Worm (Caenorhabditis elegans) whole organism, L4 larva: Measurements from ENCODE around the gene Y39C12A.9.

Experiments used
- F26F4.8 ChIP-seq: fragments of 200-800 bp; sonication (Bioruptor generic); conservative IDR thresholded peaks from 2 replicates; pipeline ENCODE4 v1.3.6; 2022; ENCODE audit warnings: missing genetic modification characterization, missing compliant biosample characterization
- F44E2.7 ChIP-seq: fragments of 200-800 bp; sonication (Bioruptor generic); IDR thresholded peaks from 2 replicates; pipeline ENCODE4 v2.1.2; 2022; ENCODE audit warnings: missing genetic modification characterization, missing compliant biosample characterization
- F49E8.2 ChIP-seq: sonication (generic microtip); optimal IDR thresholded peaks from 2 replicates; lab custom pipeline; 2016; ENCODE audit warnings: missing compliant biosample characterization, mild to moderate bottlenecking, missing genetic modification characterization, borderline replicate concordance
- R02D3.7 ChIP-seq: fragments of 150-350 bp; sonication (generic microtip); optimal IDR thresholded peaks from 3 replicates; lab custom pipeline; 2014; ENCODE audit warnings: missing biosample characterization, missing genetic modification characterization
- ZK337.2 ChIP-seq: fragments of 200-800 bp; sonication (Bioruptor generic); IDR thresholded peaks from 2 replicates; pipeline ENCODE4 v1.3.6; 2022; ENCODE audit warnings: missing genetic modification reagents, missing genetic modification characterization, missing compliant biosample characterization
- ZK546.5 ChIP-seq, 2 experiments: sonication (generic microtip); optimal IDR thresholded peaks; 2 replicates each; lab custom pipeline; 2017; ENCODE audit warnings: missing biosample characterization in 2 of 2, missing genetic modification characterization in 2 of 2
- ama-1 ChIP-seq: fragments of 150-350 bp; optimal IDR thresholded peaks from 2 replicates; lab custom pipeline; 2014; ENCODE audit warnings: inconsistent platforms, mixed read lengths
- arid-1 ChIP-seq: fragments of 200-800 bp; sonication (Bioruptor generic); conservative IDR thresholded peaks from 2 replicates; pipeline ENCODE4 v1.3.6; 2022; ENCODE audit warnings: missing genetic modification reagents, missing genetic modification characterization, missing compliant biosample characterization
- attf-4 ChIP-seq: sonication (generic microtip); optimal IDR thresholded peaks from 3 replicates; lab custom pipeline; 2017; ENCODE audit warnings: missing biosample characterization, missing genetic modification characterization
- ceh-28 ChIP-seq: fragments of 150-350 bp; optimal IDR thresholded peaks from 2 replicates; lab custom pipeline; 2014; ENCODE audit warnings: missing biosample characterization, missing genetic modification reagents, missing genetic modification characterization
- ceh-32 ChIP-seq: sonication (generic microtip); optimal IDR thresholded peaks from 2 replicates; lab custom pipeline; 2016; ENCODE audit warnings: mild to moderate bottlenecking, missing genetic modification characterization, missing compliant biosample characterization; ENCODE audit not compliant: poor library complexity
- ctbp-1 ChIP-seq: fragments of 200-800 bp; sonication (Bioruptor generic); IDR thresholded peaks from 2 replicates; pipeline ENCODE4 v1.3.6; 2022; ENCODE audit warnings: missing genetic modification reagents, missing genetic modification characterization, missing compliant biosample characterization
- daf-16 ChIP-seq, 3 experiments: sonication (generic microtip); optimal IDR thresholded peaks; 2 replicates each; lab custom pipeline; 2016 to 2017; ENCODE audit warnings: missing genetic modification characterization in 3 of 3, missing genetic modification reagents in 3 of 3, mild to moderate bottlenecking in 2 of 3, missing compliant biosample characterization in 2 of 3, missing biosample characterization in 1 of 3, moderate library complexity in 1 of 3
- daf-19 ChIP-seq: fragments of 200-800 bp; sonication (Bioruptor generic); conservative IDR thresholded peaks from 2 replicates; pipeline ENCODE4 v1.3.6; 2022; ENCODE audit warnings: missing genetic modification characterization, missing compliant biosample characterization
- daf-8 ChIP-seq: fragments of 200-800 bp; sonication (Bioruptor generic); IDR thresholded peaks from 2 replicates; pipeline ENCODE4 v1.3.6; 2022; ENCODE audit warnings: missing genetic modification characterization, missing compliant biosample characterization
- dmd-6 ChIP-seq: fragments of 200-800 bp; sonication (Bioruptor generic); IDR thresholded peaks from 2 replicates; pipeline ENCODE4 v1.3.6; 2022; ENCODE audit warnings: missing genetic modification reagents, missing genetic modification characterization, missing compliant biosample characterization
- dmd-8 ChIP-seq: fragments of 200-800 bp; sonication (Bioruptor generic); IDR thresholded peaks from 2 replicates; pipeline ENCODE4 v1.3.6; 2022; ENCODE audit warnings: missing genetic modification characterization, missing compliant biosample characterization
- dpl-1 ChIP-seq: fragments of 150-350 bp; optimal IDR thresholded peaks from 2 replicates; lab custom pipeline; 2014; ENCODE audit warnings: missing biosample characterization, missing genetic modification reagents, missing genetic modification characterization
- dve-1 ChIP-seq: sonication (generic microtip); optimal IDR thresholded peaks from 2 replicates; lab custom pipeline; 2017; ENCODE audit warnings: antibody characterized with exemption, mild to moderate bottlenecking, missing genetic modification characterization, missing compliant biosample characterization; ENCODE audit not compliant: insufficient read depth
- fkh-10 ChIP-seq: fragments of 150-350 bp; optimal IDR thresholded peaks from 2 replicates; lab custom pipeline; 2014; ENCODE audit warnings: missing biosample characterization, missing genetic modification reagents, missing genetic modification characterization
- lim-7 ChIP-seq: fragments of 200-800 bp; sonication (Bioruptor generic); IDR thresholded peaks from 2 replicates; pipeline ENCODE4 v1.3.6; 2022; ENCODE audit warnings: missing genetic modification characterization, missing compliant biosample characterization
- lin-1 ChIP-seq: fragments of 200-800 bp; sonication (Bioruptor generic); IDR thresholded peaks from 2 replicates; pipeline ENCODE4 v1.3.6; 2022; ENCODE audit warnings: missing genetic modification reagents, missing genetic modification characterization, missing compliant biosample characterization
- lin-15B ChIP-seq: fragments of 150-350 bp; sonication (generic microtip); optimal IDR thresholded peaks from 3 replicates; lab custom pipeline; 2014; ENCODE audit warnings: missing biosample characterization, missing genetic modification characterization
- lin-29 ChIP-seq: fragments of 200-800 bp; sonication (Bioruptor generic); IDR thresholded peaks from 2 replicates; pipeline ENCODE4 v1.3.6; 2022; ENCODE audit warnings: missing genetic modification reagents, missing genetic modification characterization, missing compliant biosample characterization
- lin-38 ChIP-seq: fragments of 200-800 bp; sonication (Bioruptor generic); IDR thresholded peaks from 2 replicates; pipeline ENCODE4 v1.3.6; 2022; ENCODE audit warnings: missing genetic modification reagents, missing genetic modification characterization, missing compliant biosample characterization
- lir-3 ChIP-seq: sonication (generic microtip); optimal IDR thresholded peaks from 2 replicates; lab custom pipeline; 2016; ENCODE audit warnings: mild to moderate bottlenecking, missing genetic modification characterization, missing compliant biosample characterization
- lsy-2 ChIP-seq, 2 experiments: fragments of 150-350 bp in 1 of 2; sonication (generic microtip) in 1 of 2; optimal IDR thresholded peaks; 2 replicates each; lab custom pipeline; 2014 to 2017; ENCODE audit warnings: missing biosample characterization in 2 of 2, missing genetic modification characterization in 2 of 2
- mdl-1 ChIP-seq, 2 experiments: fragments of 150-350 bp in 1 of 2; sonication (generic microtip) in 1 of 2; optimal IDR thresholded peaks; 2 replicates each; lab custom pipeline; 2014 to 2017; ENCODE audit warnings: missing biosample characterization in 2 of 2, missing genetic modification characterization in 2 of 2
- mep-1 ChIP-seq: fragments of 150-350 bp; sonication (generic microtip); optimal IDR thresholded peaks from 3 replicates; lab custom pipeline; 2014; ENCODE audit warnings: missing biosample characterization, missing genetic modification characterization
- mes-2 ChIP-seq: sonication (generic microtip); optimal IDR thresholded peaks from 2 replicates; lab custom pipeline; 2016; ENCODE audit warnings: missing genotype, mild to moderate bottlenecking, missing genetic modification characterization, missing compliant biosample characterization; ENCODE audit not compliant: poor library complexity, severe bottlenecking
- nhr-11 ChIP-seq: fragments of 150-350 bp; optimal IDR thresholded peaks from 2 replicates; lab custom pipeline; 2014; ENCODE audit warnings: missing biosample characterization, missing genetic modification characterization
- nhr-25 ChIP-seq: sonication (generic microtip); optimal IDR thresholded peaks from 2 replicates; lab custom pipeline; 2017; ENCODE audit warnings: missing genetic modification characterization, mild to moderate bottlenecking, missing compliant biosample characterization, antibody characterized with exemption, moderate library complexity, borderline replicate concordance; ENCODE audit not compliant: insufficient read depth
- nhr-28 ChIP-seq: fragments of 150-350 bp; optimal IDR thresholded peaks from 2 replicates; lab custom pipeline; 2014; ENCODE audit warnings: missing biosample characterization, missing genetic modification characterization
- nhr-42 ChIP-seq: fragments of 200-800 bp; sonication (Bioruptor generic); IDR thresholded peaks from 2 replicates; pipeline ENCODE4 v1.3.6; 2022; ENCODE audit warnings: missing genetic modification characterization, missing compliant biosample characterization
- nhr-6 ChIP-seq: fragments of 150-350 bp; optimal IDR thresholded peaks from 2 replicates; lab custom pipeline; 2014; ENCODE audit warnings: missing biosample characterization, missing genetic modification characterization
- nhr-77 ChIP-seq: fragments of 150-350 bp; optimal IDR thresholded peaks from 2 replicates; lab custom pipeline; 2014; ENCODE audit warnings: missing biosample characterization, missing genetic modification characterization
- pha-4 ChIP-seq, 2 experiments: fragments of 150-350 bp in 1 of 2; fragments of 200-800 bp in 1 of 2; sonication (Bioruptor generic) in 1 of 2; IDR thresholded peaks in 1 of 2; optimal IDR thresholded peaks in 1 of 2; 2 replicates each; pipeline versions ENCODE4 v1.3.6 to Lab custom; 2014 to 2022; ENCODE audit warnings: missing genetic modification characterization in 2 of 2, missing genetic modification reagents in 2 of 2, missing biosample characterization in 1 of 2, missing compliant biosample characterization in 1 of 2
- php-3 ChIP-seq: fragments of 200-800 bp; sonication (Bioruptor generic); IDR thresholded peaks from 2 replicates; pipeline ENCODE4 v1.3.6; 2022; ENCODE audit warnings: missing genetic modification reagents, missing genetic modification characterization, missing compliant biosample characterization
- saeg-2 ChIP-seq: fragments of 200-800 bp; sonication (Bioruptor generic); IDR thresholded peaks from 2 replicates; pipeline ENCODE4 v1.3.6; 2022; ENCODE audit warnings: missing genetic modification reagents, missing genetic modification characterization, missing compliant biosample characterization
- snpc-4 ChIP-seq: fragments of 150-350 bp; optimal IDR thresholded peaks from 2 replicates; lab custom pipeline; 2014; ENCODE audit warnings: missing biosample characterization, missing genetic modification characterization
- unc-62 ChIP-seq, 3 experiments: fragments of 150-350 bp in 1 of 3; sonication (generic microtip); optimal IDR thresholded peaks in 2 of 3; peaks in 1 of 3; 1 replicate in 1 of 3; 2 replicates in 2 of 3; lab custom pipeline; 2014 to 2017; ENCODE audit warnings: missing biosample characterization in 3 of 3, missing genetic modification characterization in 3 of 3, missing genetic modification reagents in 3 of 3, missing genotype in 1 of 3
- zip-2 ChIP-seq: fragments of 150-350 bp; optimal IDR thresholded peaks from 2 replicates; lab custom pipeline; 2014; ENCODE audit warnings: missing biosample characterization, missing genetic modification characterization
- ztf-11 ChIP-seq: fragments of 150-350 bp; optimal IDR thresholded peaks from 2 replicates; lab custom pipeline; 2014; ENCODE audit warnings: missing biosample characterization, missing genetic modification characterization

Y39C12A.9 gene

DNA sequence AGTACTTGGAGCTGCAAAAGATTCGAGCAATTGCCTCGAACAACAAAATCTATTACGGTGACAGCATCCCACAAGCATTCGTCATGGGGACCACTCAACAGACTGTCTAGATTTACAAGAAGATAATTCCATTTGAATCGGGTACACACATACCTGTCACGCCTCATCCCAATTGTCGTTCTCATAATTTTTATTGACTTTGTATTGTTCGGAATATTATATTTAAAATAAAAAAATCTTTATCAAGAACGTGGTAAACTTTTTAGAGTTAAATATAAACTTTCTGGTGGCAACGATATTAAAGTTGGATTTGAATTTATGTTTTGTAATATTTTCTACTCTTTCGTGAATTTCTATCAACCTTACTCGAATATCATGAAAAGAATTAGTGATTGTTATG is 30.1 kb upstream of the Y39C12A.9 start, which contains the start of gene C42C1.9:
C42C1.9 (plus strand) TSS at position 301 of the 400 bp plus-strand sequence.
- no peak for TF ChIP-seq ZK337.2
- no peak for TF ChIP-seq nhr-77
- TF ChIP-seq F49E8.2: no peak
- no peak for TF ChIP-seq ama-1 (lab: Kevin White, UChicago)
- TF ChIP-seq lir-3 (tag; lab: Kevin White, UChicago): no peak
- no peak for TF ChIP-seq saeg-2 (GFP tag; lab: Robert Waterston, UW)
- no peak for TF ChIP-seq lin-38 (GFP tag; lab: Robert Waterston, UW)
- TF ChIP-seq fkh-10 (GFP tag; lab: Kevin White, UChicago): no peak
- TF ChIP-seq dmd-8: no peak
- no peak for TF ChIP-seq ztf-11 (tag; lab: Kevin White, UChicago)
- no peak for TF ChIP-seq F44E2.7 (GFP tag; lab: Robert Waterston, UW)
- TF ChIP-seq mep-1 (tag; lab: Kevin White, UChicago): no peak

DNA sequence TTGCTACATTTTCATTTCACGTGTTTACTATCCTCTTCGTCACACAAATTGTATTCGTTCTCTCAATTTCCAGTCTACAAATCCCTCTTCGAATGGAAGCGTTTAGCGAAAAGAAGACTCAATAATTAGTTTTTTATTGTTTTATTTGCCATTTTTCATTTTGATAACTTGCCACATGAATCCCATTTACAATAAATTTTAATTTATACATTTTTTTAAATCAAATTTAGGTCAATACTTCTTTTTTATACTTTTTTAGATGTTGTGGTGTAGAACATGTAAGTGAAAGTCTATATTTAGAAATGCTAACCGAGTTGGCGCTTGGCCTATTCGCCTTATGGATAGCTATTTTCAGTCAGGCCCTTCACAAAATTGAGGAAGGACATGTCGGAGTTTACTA is 28.6 kb upstream of the Y39C12A.9 start, which contains the start of gene erl-1:
erl-1 (plus strand) TSS at position 301 of the 400 bp plus-strand sequence.
- TF ChIP-seq lin-38 (GFP tag; lab: Robert Waterston, UW): no peak
- TF ChIP-seq mes-2: no peak
- TF ChIP-seq lin-15B (tag; lab: Kevin White, UChicago): no peak
- no peak for TF ChIP-seq ceh-28 (tag; lab: Kevin White, UChicago)
- no peak for TF ChIP-seq nhr-6 (tag; lab: Kevin White, UChicago)
- no peak for TF ChIP-seq zip-2 (tag; lab: Kevin White, UChicago)
- TF ChIP-seq daf-19: no peak
- TF ChIP-seq mdl-1 (tag; optimal IDR thresholded peaks at IDR 0.05; lab: Kevin White, UChicago): no peak
- TF ChIP-seq nhr-28: no peak
- no peak for TF ChIP-seq dmd-6
- TF ChIP-seq snpc-4 (tag; lab: Kevin White, UChicago): no peak
- TF ChIP-seq arid-1: no peak
- no peak for TF ChIP-seq F26F4.8 (GFP tag; lab: Robert Waterston, UW)

ce11 chrIV:12282873-12283272 is 23.9 kb upstream of the Y39C12A.9 start, which contains the start of gene hpo-12:
hpo-12 (plus strand) TSS chrIV:12283173.
- TF ChIP-seq pha-4 (GFP tag; IDR thresholded peaks at IDR 0.05; lab: Robert Waterston, UW) (no peak), pha-4 (tag; optimal IDR thresholded peaks at IDR 0.05; lab: Kevin White, UChicago) (no peak), zip-2 (tag; lab: Kevin White, UChicago) (no peak), unc-62 (GFP tag; optimal IDR thresholded peaks at IDR 0.05 in 1 of 2; lab: Kevin White, UChicago) (peak in 1 of 2 experiments; percentile 44), unc-62 (tag; optimal IDR thresholded peaks at IDR 0.05; lab: Kevin White, UChicago) (no peak), attf-4 (tag; lab: Kevin White, UChicago) (no peak), lim-7 (GFP tag; lab: Robert Waterston, UW) (no peak)

ce11 chrIV:12282157-12282789 is 23.3 kb upstream of the Y39C12A.9 start, which contains the start of the genes C42C1.12 and C42C1.19:
C42C1.12 (minus strand) TSS chrIV:12282207.
C42C1.19 (plus strand) TSS chrIV:12282739.
- no peak for TF ChIP-seq ceh-28 (tag; lab: Kevin White, UChicago)
- TF ChIP-seq php-3 (GFP tag; lab: Robert Waterston, UW): no peak
- no peak for TF ChIP-seq nhr-42
- no peak for TF ChIP-seq ceh-32 (tag; lab: Kevin White, UChicago)
- TF ChIP-seq pha-4 (GFP tag; IDR thresholded peaks at IDR 0.05; lab: Robert Waterston, UW): no peak
- TF ChIP-seq pha-4 (tag; optimal IDR thresholded peaks at IDR 0.05; lab: Kevin White, UChicago): no peak
- no peak for TF ChIP-seq ctbp-1 (GFP tag; lab: Robert Waterston, UW)
- TF ChIP-seq lin-29 (GFP tag; lab: Robert Waterston, UW): no peak
- no peak for TF ChIP-seq ztf-11 (tag; lab: Kevin White, UChicago)
- TF ChIP-seq lin-15B (tag; lab: Kevin White, UChicago): no peak
- TF ChIP-seq F26F4.8 (GFP tag; lab: Robert Waterston, UW): no peak
- TF ChIP-seq daf-16 (GFP tag; optimal IDR thresholded peaks at IDR 0.05; lab: Kevin White, UChicago): no peak
- no peak for TF ChIP-seq daf-16 (tag; optimal IDR thresholded peaks at IDR 0.05; lab: Kevin White, UChicago)
- peak; percentile 53 for TF ChIP-seq dpl-1
- TF ChIP-seq lsy-2 (tag; optimal IDR thresholded peaks at IDR 0.05; lab: Kevin White, UChicago): peak in 1 of 2 experiments; percentile 73
- TF ChIP-seq dve-1 (tag; lab: Kevin White, UChicago): peak; percentile 7
- no peak for TF ChIP-seq lir-3 (tag; lab: Kevin White, UChicago)
- no peak for TF ChIP-seq daf-8 (GFP tag; lab: Robert Waterston, UW)
- TF ChIP-seq lin-1 (GFP tag; lab: Robert Waterston, UW): no peak
- no peak for TF ChIP-seq ZK546.5 (tag; optimal IDR thresholded peaks at IDR 0.05; lab: Kevin White, UChicago)
- TF ChIP-seq R02D3.7 (tag; lab: Kevin White, UChicago): no peak
- no peak for TF ChIP-seq nhr-25 (tag; lab: Kevin White, UChicago)
- no peak for TF ChIP-seq nhr-11 (tag; lab: Kevin White, UChicago)
- no peak for TF ChIP-seq zip-2 (tag; lab: Kevin White, UChicago)
- no peak for TF ChIP-seq nhr-28
